Worm (Caenorhabditis elegans): Measurements from ENCODE around the gene irld-55.
A peak's percentile ranks its signal among the peaks of the same experiment; 100 is the strongest.

The irld-55 gene

ce11 chrIV:14033752-14034570 is 14.0 kb downstream of the irld-55 start (continued):
- TF ChIP-seq Y95B8A.8 (GFP tag; IDR thresholded peaks at IDR 0.05), result no peak
- no peak for TF ChIP-seq ccch-3 (GFP tag; optimal IDR thresholded peaks at IDR 0.05)
- no peak for TF ChIP-seq madf-8 (GFP tag; conservative IDR thresholded peaks at IDR 0.05)
- 0 out of 2 replicates have a peak, but pooled peaks have one; percentile 63 for TF ChIP-seq nhr-120 (GFP tag; IDR thresholded peaks at IDR 0.05)
- peak; percentile 77 for TF ChIP-seq repo-1 (tag; optimal IDR thresholded peaks at IDR 0.05)
- TF ChIP-seq F37B4.10 (GFP tag; IDR thresholded peaks at IDR 0.05), result no peak
- no peak for TF ChIP-seq pha-4 (tag; optimal IDR thresholded peaks at IDR 0.05)
- peak; percentile 44 for TF ChIP-seq ceh-27 (GFP tag; optimal IDR thresholded peaks at IDR 0.05)
- TF ChIP-seq lsy-27 (tag; optimal IDR thresholded peaks at IDR 0.05; ENCODE audit: borderline replicate concordance, insufficient read depth), result no peak
- TF ChIP-seq lsl-1 (GFP tag; optimal IDR thresholded peaks at IDR 0.05), result no peak
- peak; percentile 52 for TF ChIP-seq lin-54 (GFP tag; optimal IDR thresholded peaks at IDR 0.05)
- TF ChIP-seq lag-1 (GFP tag; IDR thresholded peaks at IDR 0.05), result no peak
- TF ChIP-seq rec-8 (tag; optimal IDR thresholded peaks at IDR 0.05), result no peak
- TF ChIP-seq snpc-3.4 (tag; optimal IDR thresholded peaks at IDR 0.05), result no peak
- TF ChIP-seq ZK185.1 (tag; optimal IDR thresholded peaks at IDR 0.05; ENCODE audit: poor library complexity, severe bottlenecking), result peak; percentile 76
- no peak for TF ChIP-seq attf-5 (GFP tag; optimal IDR thresholded peaks at IDR 0.05)
- TF ChIP-seq ztf-3 (GFP tag; optimal IDR thresholded peaks at IDR 0.05), result no peak
- no peak for TF ChIP-seq him-1 (tag; optimal IDR thresholded peaks at IDR 0.05)
- no peak for TF ChIP-seq snpc-1.1 (tag; optimal IDR thresholded peaks at IDR 0.05; ENCODE audit: insufficient read depth)
- TF ChIP-seq nfya-1 (tag; optimal IDR thresholded peaks at IDR 0.05; ENCODE audit: borderline replicate concordance, insufficient read depth), result no peak
- peak; percentile 40; the same call in 1 of the 2 replicates for TF ChIP-seq ekl-4 (GFP tag; IDR thresholded peaks at IDR 0.05)
- TF ChIP-seq tbp1 (GFP tag; optimal IDR thresholded peaks at IDR 0.05), result peak; percentile 66
- TF ChIP-seq bed-1 (GFP tag; IDR thresholded peaks at IDR 0.05), result 0 out of 2 replicates have a peak, but pooled peaks have one; percentile 15
- no peak; the same call in 1 of the 2 replicates for TF ChIP-seq ztf-6 (GFP tag; IDR thresholded peaks at IDR 0.05)
- TF ChIP-seq tbx-9 (tag; optimal IDR thresholded peaks at IDR 0.05; ENCODE audit: borderline replicate concordance), result no peak
- TF ChIP-seq hlh-26 (GFP tag; conservative IDR thresholded peaks at IDR 0.05), result 0 out of 2 replicates have a peak, but pooled peaks have one; percentile 35
- TF ChIP-seq madf-6 (GFP tag; IDR thresholded peaks at IDR 0.05), result no peak; the same call in 1 of the 2 replicates
- TF ChIP-seq zfh-2 (GFP tag; conservative IDR thresholded peaks at IDR 0.05), result no peak; the same call in 1 of the 2 replicates
- TF ChIP-seq nfyb-1 (GFP tag; IDR thresholded peaks at IDR 0.05), result peak; percentile 83
- no peak for TF ChIP-seq xnd-1 (tag; optimal IDR thresholded peaks at IDR 0.05)
- TF ChIP-seq dox-1 (GFP tag; IDR thresholded peaks at IDR 0.05), result peak; percentile 77; the same call in 1 of the 2 replicates
- no peak; the same call in 1 of the 2 replicates for TF ChIP-seq madf-3 (GFP tag; IDR thresholded peaks at IDR 0.05)
- TF ChIP-seq ztf-26 (tag; optimal IDR thresholded peaks at IDR 0.05), result peak; percentile 49
- peak; percentile 69 for TF ChIP-seq K12H6.12 (tag; optimal IDR thresholded peaks at IDR 0.05)
- TF ChIP-seq ceh-91 (GFP tag; IDR thresholded peaks at IDR 0.05), result no peak
- peak; percentile 18 for TF ChIP-seq sptf-2 (GFP tag; optimal IDR thresholded peaks at IDR 0.05)
- no peak for TF ChIP-seq Y79H2A.3 (GFP tag; conservative IDR thresholded peaks at IDR 0.05)
- no peak for TF ChIP-seq unc-130 (GFP tag; optimal IDR thresholded peaks at IDR 0.05)
- TF ChIP-seq D2030.7 (GFP tag; IDR thresholded peaks at IDR 0.05), result 0 out of 2 replicates have a peak, but pooled peaks have one; percentile 14
- peak; percentile 91 for TF ChIP-seq dpff-1 (tag; optimal IDR thresholded peaks at IDR 0.05)
- no peak; the same call in 1 of the 2 replicates for TF ChIP-seq cebp-2 (GFP tag; IDR thresholded peaks at IDR 0.05)
- no peak for TF ChIP-seq cebp-1 (GFP tag; IDR thresholded peaks at IDR 0.05)
- peak; percentile 88 for TF ChIP-seq cebp-1 (tag; optimal IDR thresholded peaks at IDR 0.05)
- peak; percentile 62; the same call in 1 of the 2 replicates for TF ChIP-seq egl-18 (GFP tag; IDR thresholded peaks at IDR 0.05)
- peak; percentile 69; the same call in 1 of the 2 replicates for TF ChIP-seq let-526 (GFP tag; IDR thresholded peaks at IDR 0.05)
